Worm (Caenorhabditis elegans): ENCODE measurements around the gene T22D1.5.

- TF ChIP-seq F10E7.11 (tag; optimal IDR thresholded peaks at IDR 0.05) (no peak), F57C9.4 (tag; optimal IDR thresholded peaks at IDR 0.05) (no peak), die-1 (tag; optimal IDR thresholded peaks at IDR 0.05) (no peak), snpc-1.1 (tag; optimal IDR thresholded peaks at IDR 0.05; ENCODE audit: insufficient read depth) (no peak)
These were observed 19.3 kb downstream of the T22D1.5 start, which contains the start of gene T22D1.1 for ce11 chrIV:6923070-6923469.
